Fruit fly (Drosophila melanogaster): ENCODE data around the gene dec.

Gene dec

DNA sequence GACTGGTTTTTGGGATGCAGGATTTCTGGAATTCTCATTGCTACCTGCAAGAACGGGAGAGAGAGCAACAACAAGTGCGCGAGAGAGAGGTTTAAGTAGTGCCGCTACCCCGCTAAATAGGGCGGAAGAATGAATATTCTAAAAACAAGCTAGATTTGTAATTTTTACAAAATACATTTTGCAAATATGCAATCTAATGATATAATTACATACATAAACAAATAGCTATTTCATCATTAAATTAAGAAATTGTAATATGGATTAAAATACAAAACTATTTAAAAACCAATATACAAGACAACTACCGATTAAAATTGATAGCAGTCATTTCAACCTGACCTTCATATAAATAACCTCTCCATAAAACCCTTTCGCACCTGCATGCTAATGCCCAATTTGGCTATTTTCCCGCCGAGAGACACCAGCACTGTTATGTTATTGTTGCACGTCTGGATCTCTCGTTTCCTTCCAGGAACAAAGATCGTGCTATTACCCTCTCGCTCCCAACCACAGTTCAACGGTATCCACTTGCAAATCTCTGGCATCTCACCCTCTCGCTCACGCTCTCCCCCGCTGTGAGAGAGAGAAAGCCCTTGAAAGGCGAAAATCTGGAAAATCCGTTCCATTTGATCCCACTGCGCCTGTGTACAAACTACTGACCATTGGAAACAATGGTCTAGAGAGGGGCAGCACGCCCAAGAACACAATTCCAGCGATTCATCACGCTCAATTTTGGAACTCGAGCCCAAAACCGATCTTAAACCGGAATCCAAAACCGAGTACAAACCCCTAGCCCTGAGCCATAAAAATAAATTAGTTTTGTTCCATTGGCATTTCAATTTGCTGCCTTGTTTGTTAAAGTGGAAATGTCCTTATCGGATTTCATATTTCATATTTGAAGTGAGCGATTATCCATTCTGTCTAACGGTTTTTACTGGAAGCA is 18.8 kb upstream of the dec start, which contains the start of gene Nek2:
Gene Nek2 (minus strand): TSS at position 51 of the 943 bp plus-strand sequence.
- no peak for TF ChIP-seq EcR (GFP tag; optimal IDR thresholded peaks at IDR 0.05)
- no peak for TF ChIP-seq psq (optimal IDR thresholded peaks at IDR 0.05)
- TF ChIP-seq usp (GFP tag; optimal IDR thresholded peaks at IDR 0.05) = no peak
- TF ChIP-seq CG8478 (optimal IDR thresholded peaks at IDR 0.05) = no peak
- TF ChIP-seq Dll (optimal IDR thresholded peaks at IDR 0.05) = no peak
- no peak for TF ChIP-seq pan (optimal IDR thresholded peaks at IDR 0.05)

DNA sequence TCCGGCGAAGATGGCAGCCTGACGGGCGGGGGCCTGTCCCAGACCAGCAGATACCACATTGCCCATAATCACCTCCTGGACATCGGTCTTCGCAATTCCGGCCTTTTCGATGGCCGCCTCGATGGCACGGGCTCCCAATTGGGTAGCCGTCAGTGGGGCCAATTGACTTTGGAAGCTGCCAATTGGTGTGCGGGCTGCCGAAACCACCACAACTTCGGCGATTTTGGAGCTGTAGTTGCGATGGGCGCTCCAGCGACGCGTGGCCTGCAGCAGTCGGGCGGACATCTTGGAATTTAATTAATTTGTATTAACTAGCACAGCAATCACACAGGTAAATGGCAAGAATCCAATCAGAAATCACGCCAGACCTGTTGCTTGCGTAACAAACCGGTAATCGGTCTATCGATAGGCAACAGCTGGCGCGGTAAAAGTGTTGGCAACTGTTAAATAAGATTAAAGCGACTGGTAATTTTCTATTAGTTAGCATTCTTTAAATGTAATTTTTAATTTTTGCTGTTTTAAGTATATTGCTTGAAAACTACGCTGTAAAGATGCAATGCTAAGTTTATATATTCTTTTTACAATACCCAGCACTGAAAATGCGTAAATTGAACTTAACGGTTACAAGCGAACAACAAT is 15.5 kb upstream of the dec start, which contains the start of gene Acat1:
Gene Acat1 (minus strand): TSS at position 400 of the 639 bp plus-strand sequence.
- TF ChIP-seq usp (GFP tag; optimal IDR thresholded peaks at IDR 0.05) (no peak), psq (optimal IDR thresholded peaks at IDR 0.05) (no peak), Dll (optimal IDR thresholded peaks at IDR 0.05) (no peak)

DNA sequence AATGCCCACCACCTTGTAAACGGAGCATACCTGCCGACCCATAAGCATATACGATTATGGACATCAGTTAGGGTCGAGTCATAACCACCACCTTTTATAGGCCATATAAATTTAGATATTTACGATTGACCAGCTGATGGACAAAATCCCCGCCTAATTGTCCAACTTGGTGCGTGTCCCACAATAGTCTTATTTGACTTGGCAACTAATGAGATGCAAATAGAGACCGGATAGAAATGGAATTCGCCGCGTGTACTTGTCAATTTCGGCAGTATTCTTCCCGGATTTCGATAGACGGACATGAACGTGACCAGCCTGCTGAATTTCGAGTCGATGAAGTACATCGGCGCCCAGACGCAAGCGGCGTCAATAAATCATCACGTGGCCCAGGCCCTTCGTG is 11.3 kb upstream of the dec start, which contains the start of gene Ir7g:
Gene Ir7g (plus strand): TSS at position 301 of the 400 bp plus-strand sequence.
- TF ChIP-seq EcR (GFP tag; optimal IDR thresholded peaks at IDR 0.05) (no peak), usp (GFP tag; optimal IDR thresholded peaks at IDR 0.05) (no peak), CG8478 (optimal IDR thresholded peaks at IDR 0.05) (no peak), pan (optimal IDR thresholded peaks at IDR 0.05) (no peak), psq (optimal IDR thresholded peaks at IDR 0.05) (no peak)

DNA sequence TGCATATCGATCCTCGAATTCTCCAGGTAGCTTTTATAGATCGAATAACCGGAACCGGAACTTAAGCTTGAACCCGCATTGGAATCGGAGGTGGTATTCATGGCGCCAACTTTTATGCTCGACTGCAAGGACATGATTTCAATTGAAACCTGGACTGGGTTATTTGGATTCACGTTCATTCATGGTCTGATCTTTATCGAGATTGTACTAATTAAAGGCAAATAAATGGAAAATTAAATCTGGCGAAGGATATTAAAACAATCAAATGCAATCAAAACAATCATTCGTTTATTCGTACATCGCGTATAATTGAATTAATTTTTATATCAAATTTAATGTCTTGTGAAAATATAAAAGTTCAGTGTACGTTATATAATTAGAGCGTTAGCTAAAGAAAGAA is 10.9 kb upstream of the dec start, which contains the start of gene Ir7f:
Gene Ir7f (minus strand): TSS at position 101 of the 400 bp plus-strand sequence.
- no peak for TF ChIP-seq EcR (GFP tag; optimal IDR thresholded peaks at IDR 0.05)
- no peak for TF ChIP-seq pan (optimal IDR thresholded peaks at IDR 0.05)
- TF ChIP-seq CG8478 (optimal IDR thresholded peaks at IDR 0.05) = no peak
- no peak for TF ChIP-seq Dll (optimal IDR thresholded peaks at IDR 0.05)
- TF ChIP-seq usp (GFP tag; optimal IDR thresholded peaks at IDR 0.05) = no peak
- TF ChIP-seq psq (optimal IDR thresholded peaks at IDR 0.05) = no peak

DNA sequence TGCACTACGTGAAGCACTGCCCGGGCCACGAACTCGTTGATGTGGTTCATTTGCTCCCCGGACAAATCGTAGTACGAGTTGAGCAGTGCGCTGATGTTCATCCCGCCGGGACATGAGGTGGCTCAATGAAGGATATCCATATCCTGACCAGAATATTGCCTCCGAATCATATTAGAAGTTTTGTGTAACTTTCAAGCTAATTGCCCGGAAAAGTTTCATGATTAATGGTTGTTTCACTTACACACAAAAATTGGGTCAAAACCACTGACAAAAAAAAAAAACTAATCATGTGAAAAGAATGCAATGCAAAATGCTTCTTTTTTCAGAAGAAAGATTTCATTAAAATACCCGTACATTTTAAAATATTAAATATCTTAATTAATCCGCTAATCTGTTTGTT is 8.6 kb upstream of the dec start, which contains the start of gene Ir7e:
Gene Ir7e (minus strand): TSS at position 101 of the 400 bp plus-strand sequence.
- TF ChIP-seq usp (GFP tag; optimal IDR thresholded peaks at IDR 0.05) = no peak
- TF ChIP-seq EcR (GFP tag; optimal IDR thresholded peaks at IDR 0.05) = no peak
- no peak for TF ChIP-seq CG8478 (optimal IDR thresholded peaks at IDR 0.05)
- no peak for TF ChIP-seq pan (optimal IDR thresholded peaks at IDR 0.05)
- no peak for TF ChIP-seq psq (optimal IDR thresholded peaks at IDR 0.05)
- no peak for TF ChIP-seq Dll (optimal IDR thresholded peaks at IDR 0.05)

DNA sequence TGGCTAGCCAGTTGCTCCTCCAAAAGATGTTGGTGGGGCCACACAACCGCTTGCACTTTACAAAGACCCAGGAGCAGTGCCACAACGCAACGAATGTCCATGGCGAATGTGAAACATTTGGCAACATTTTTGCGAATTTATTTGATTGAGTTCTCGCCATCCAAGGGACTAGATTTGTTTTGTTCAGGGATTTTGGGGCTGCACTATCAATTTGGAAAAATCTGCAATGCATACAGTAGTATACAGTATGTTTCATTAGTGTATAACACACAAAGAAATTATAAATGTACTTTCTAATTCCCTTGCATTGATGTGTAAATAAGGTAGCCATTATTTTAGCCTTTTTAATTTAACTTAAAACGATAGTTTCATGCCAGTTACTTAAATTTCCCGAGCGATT is 5.7 kb upstream of the dec start, which contains the start of gene Ir7d:
Gene Ir7d (minus strand): TSS at position 101 of the 400 bp plus-strand sequence.
- no peak for TF ChIP-seq Dll (optimal IDR thresholded peaks at IDR 0.05)
- no peak for TF ChIP-seq EcR (GFP tag; optimal IDR thresholded peaks at IDR 0.05)
- no peak for TF ChIP-seq psq (optimal IDR thresholded peaks at IDR 0.05)
- no peak for TF ChIP-seq pan (optimal IDR thresholded peaks at IDR 0.05)
- TF ChIP-seq CG8478 (optimal IDR thresholded peaks at IDR 0.05) = no peak
- no peak for TF ChIP-seq usp (GFP tag; optimal IDR thresholded peaks at IDR 0.05)

DNA sequence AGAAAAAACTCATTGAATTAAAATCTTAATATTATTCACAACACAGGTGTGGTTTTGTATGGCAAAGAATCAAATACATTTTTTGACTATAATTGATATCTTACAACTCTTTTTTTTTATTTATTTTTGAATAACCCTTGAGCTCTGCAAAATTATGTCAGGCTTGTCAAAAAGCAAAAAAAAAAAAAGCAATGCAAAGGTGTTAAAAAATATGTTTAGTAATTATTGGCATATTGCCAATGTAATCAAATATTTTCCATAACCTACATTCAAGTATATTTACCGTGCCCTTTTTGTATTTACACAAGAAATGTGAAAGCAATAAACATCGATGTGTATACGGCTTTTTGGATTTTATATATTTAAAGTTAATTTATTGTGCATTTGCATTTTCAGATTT is 1.1 kb upstream of the dec start, which contains the start of gene Ir7c:
Gene Ir7c (plus strand): TSS at position 301 of the 400 bp plus-strand sequence.
- TF ChIP-seq CG8478 (optimal IDR thresholded peaks at IDR 0.05) (no peak), usp (GFP tag; optimal IDR thresholded peaks at IDR 0.05) (no peak), Dll (optimal IDR thresholded peaks at IDR 0.05) (no peak), pan (optimal IDR thresholded peaks at IDR 0.05) (no peak)

DNA sequence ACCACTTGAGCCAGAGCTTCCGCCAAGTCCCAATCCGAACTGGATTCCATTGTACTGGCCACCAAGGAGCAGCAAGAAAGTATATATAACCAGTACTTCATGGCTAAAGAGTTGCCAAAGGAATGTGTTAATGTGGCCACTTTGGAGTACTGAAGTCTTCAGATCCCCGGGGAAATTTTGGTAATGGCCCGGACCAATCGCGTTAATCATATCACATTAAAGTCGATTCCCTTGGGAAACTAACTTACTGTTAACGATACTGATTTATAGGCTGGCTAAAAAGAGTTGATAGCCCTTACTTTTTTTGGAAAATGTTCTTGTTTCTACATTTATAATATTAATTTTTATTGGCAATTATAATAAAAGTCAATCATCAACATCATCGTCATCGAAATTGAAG is 6.2 kb downstream of the dec start, which contains the start of gene Ir7b:
Gene Ir7b (minus strand): TSS at position 101 of the 400 bp plus-strand sequence.
- TF ChIP-seq Dll (optimal IDR thresholded peaks at IDR 0.05) (no peak), EcR (GFP tag; optimal IDR thresholded peaks at IDR 0.05) (no peak), CG8478 (optimal IDR thresholded peaks at IDR 0.05) (no peak), usp (GFP tag; optimal IDR thresholded peaks at IDR 0.05) (no peak)

DNA sequence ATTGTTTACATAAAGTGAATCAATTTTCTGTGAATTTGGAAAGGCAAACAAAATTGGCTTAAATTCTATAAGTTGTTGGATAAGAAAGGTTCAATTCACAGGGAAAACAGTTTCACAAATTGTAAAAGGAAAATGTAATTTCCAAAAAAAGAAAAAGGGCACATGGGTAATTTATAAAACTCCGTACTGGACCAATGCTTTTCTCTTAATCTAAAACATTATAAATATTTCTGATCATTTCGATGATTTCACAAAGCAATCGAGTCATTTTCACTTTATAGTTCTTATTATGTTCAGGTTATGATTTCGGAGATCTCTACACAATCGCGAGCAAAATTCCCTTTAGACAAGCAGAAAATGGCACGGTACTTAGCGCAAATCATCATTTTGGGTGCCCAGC is 15.1 kb downstream of the dec start, which contains the start of gene CG1409:
Gene CG1409 (plus strand): TSS at position 301 of the 400 bp plus-strand sequence.
- TF ChIP-seq usp (GFP tag; optimal IDR thresholded peaks at IDR 0.05) (no peak), psq (optimal IDR thresholded peaks at IDR 0.05) (no peak), Dll (optimal IDR thresholded peaks at IDR 0.05) (no peak), pan (optimal IDR thresholded peaks at IDR 0.05) (no peak), CG8478 (optimal IDR thresholded peaks at IDR 0.05) (no peak), EcR (GFP tag; optimal IDR thresholded peaks at IDR 0.05) (no peak)

DNA sequence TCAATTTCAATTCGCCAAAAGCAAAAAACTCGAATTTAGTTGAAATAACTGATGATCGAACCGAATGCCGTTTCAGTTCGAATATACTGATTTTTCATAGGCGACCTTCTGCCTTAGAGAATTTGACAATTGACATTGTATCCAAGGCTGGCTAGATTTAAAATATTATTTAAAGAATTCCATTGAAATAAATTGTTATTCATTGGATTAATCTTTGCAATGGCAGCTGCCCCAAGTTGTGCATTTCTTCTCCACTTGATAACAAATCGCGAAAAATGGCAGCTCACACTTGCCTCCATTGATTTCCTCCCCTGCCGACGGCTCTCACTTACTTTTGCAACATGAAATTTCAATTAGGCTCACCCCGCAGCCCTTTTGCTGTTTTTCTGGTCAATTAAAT is 18.9 kb downstream of the dec start, which contains the start of gene CG10920:
Gene CG10920 (minus strand): TSS at position 101 of the 400 bp plus-strand sequence.
- TF ChIP-seq psq (optimal IDR thresholded peaks at IDR 0.05) (no peak), usp (GFP tag; optimal IDR thresholded peaks at IDR 0.05) (no peak), CG8478 (optimal IDR thresholded peaks at IDR 0.05) (no peak), pan (optimal IDR thresholded peaks at IDR 0.05) (no peak), Dll (optimal IDR thresholded peaks at IDR 0.05) (no peak), EcR (GFP tag; optimal IDR thresholded peaks at IDR 0.05) (no peak)

DNA sequence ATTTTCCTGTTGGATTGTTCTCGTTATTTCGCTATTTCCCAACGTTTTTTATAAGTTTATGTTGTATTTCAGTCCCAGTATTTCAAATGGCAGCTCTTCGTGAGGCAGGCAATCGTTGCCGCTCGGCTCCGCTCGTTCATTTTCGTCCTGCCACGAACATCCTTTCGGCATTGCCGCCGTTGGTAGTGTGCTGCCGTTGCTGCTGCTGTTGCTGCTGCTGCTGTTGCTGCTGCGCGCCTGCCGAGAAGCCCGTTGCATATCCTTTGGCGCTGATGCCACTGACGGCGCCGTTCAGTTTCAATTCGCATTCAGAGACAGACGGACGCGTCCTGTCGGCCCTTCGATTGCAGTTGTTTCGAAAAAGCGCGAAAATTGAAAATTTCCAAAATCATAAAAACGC is 47.1 kb downstream of the dec start, which contains the start of gene CARPA:
Gene CARPA (plus strand): TSS at position 301 of the 400 bp plus-strand sequence.
- TF ChIP-seq Dll (optimal IDR thresholded peaks at IDR 0.05) (no peak), psq (optimal IDR thresholded peaks at IDR 0.05) (no peak), pan (optimal IDR thresholded peaks at IDR 0.05) (no peak), usp (GFP tag; optimal IDR thresholded peaks at IDR 0.05) (no peak), EcR (GFP tag; optimal IDR thresholded peaks at IDR 0.05) (no peak), CG8478 (optimal IDR thresholded peaks at IDR 0.05) (no peak)
